Fruit fly (Drosophila melanogaster) whole organism, wandering third instar larva: ENCODE results near the gene Septin4.

Experiments
- psq ChIP-seq: fragments of 200-800 bp; sonication (Bioruptor generic); optimal IDR thresholded peaks from 3 replicates; lab custom pipeline; 2017; ENCODE audit warnings: missing biosample characterization, mild to moderate bottlenecking, missing genetic modification characterization, moderate library complexity
- usp ChIP-seq: fragments of >200 bp; optimal IDR thresholded peaks from 2 replicates; lab custom pipeline; 2017; ENCODE audit warnings: missing biosample characterization, missing genetic modification characterization

DNA sequence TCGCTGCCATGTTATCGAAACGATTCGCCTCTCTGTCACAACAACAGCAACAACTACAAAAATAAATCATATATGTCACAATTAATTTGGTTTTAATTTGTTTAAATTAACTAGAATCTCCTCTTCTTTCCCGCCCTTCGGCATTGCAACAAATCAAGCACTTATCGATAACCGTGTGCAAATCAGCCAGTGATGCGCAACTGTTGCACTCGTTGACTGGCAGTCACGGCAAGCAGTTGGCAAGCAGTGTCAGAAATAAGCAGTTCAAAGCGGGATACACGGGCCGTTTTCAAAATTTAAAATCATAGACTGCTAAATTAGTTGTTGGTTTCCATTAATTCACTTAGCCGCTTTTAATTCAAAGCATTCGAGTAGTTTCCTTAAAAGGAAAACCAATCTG lies 11.2 kb downstream of the Septin4 start, which contains the start of gene Axs:
- TF ChIP-seq psq (GFP tag; lab: Kevin White, UChicago) (no peak), usp (no peak)
